Fruit fly (Drosophila melanogaster) whole organism, embryonic: ENCODE measurements around the gene CG16727.

Experiments
- Asciz ChIP-seq: fragments of 200-800 bp; sonication (Bioruptor generic); optimal IDR thresholded peaks from 2 replicates; lab custom pipeline; 2017; ENCODE audit warnings: missing biosample characterization, mild to moderate bottlenecking, missing genetic modification characterization, missing genetic modification reagents
- B-H2 ChIP-seq: fragments of 200-800 bp; sonication (Bioruptor generic); optimal IDR thresholded peaks from 2 replicates; lab custom pipeline; 2018; ENCODE audit warnings: missing biosample characterization, mild to moderate bottlenecking, missing genetic modification characterization
- CG1024 ChIP-seq: fragments of 200-800 bp; sonication (Bioruptor generic); IDR thresholded peaks from 2 replicates; pipeline ENCODE4 v1.3.6; 2022; ENCODE audit warnings: missing biosample characterization, missing genetic modification characterization
- CG10543 ChIP-seq: fragments of 200-800 bp; sonication (Bioruptor generic); optimal IDR thresholded peaks from 3 replicates; lab custom pipeline; 2017; ENCODE audit warnings: missing biosample characterization, mild to moderate bottlenecking, missing genetic modification characterization, moderate library complexity
- CG11093 ChIP-seq: fragments of 200-800 bp; sonication (Bioruptor generic); IDR thresholded peaks from 3 replicates; pipeline ENCODE4 v1.3.6; 2022; ENCODE audit warnings: missing biosample characterization, missing genetic modification characterization
- CG11247 ChIP-seq: fragments of 200-800 bp; sonication (Bioruptor generic); IDR thresholded peaks from 2 replicates; pipeline ENCODE4 v1.3.6; 2022; ENCODE audit warnings: missing biosample characterization, missing genetic modification characterization
- CG11456 ChIP-seq: fragments of 200-800 bp; sonication (Bioruptor generic); IDR thresholded peaks from 3 replicates; pipeline ENCODE4 v1.3.6; 2022; ENCODE audit warnings: missing biosample characterization, missing genetic modification characterization
- CG11504 ChIP-seq: fragments of 200-800 bp; sonication (Bioruptor generic); optimal IDR thresholded peaks from 3 replicates; lab custom pipeline; 2019; ENCODE audit warnings: missing biosample characterization, mild to moderate bottlenecking, missing genetic modification characterization, moderate library complexity
- CG11560 ChIP-seq: fragments of 200-800 bp; sonication (Bioruptor generic); IDR thresholded peaks from 3 replicates; pipeline ENCODE4 v1.3.6; 2022; ENCODE audit warnings: missing biosample characterization, missing genetic modification characterization
- CG13424 ChIP-seq: fragments of 200-800 bp; sonication (Bioruptor generic); optimal IDR thresholded peaks from 2 replicates; lab custom pipeline; 2019; ENCODE audit warnings: missing biosample characterization, mild to moderate bottlenecking, missing genetic modification characterization, moderate library complexity
- CG13624 ChIP-seq: fragments of 200-800 bp; sonication (Bioruptor generic); optimal IDR thresholded peaks from 2 replicates; lab custom pipeline; 2016; ENCODE audit warnings: missing biosample characterization, missing genetic modification characterization
- CG14965 ChIP-seq: fragments of 200-800 bp; sonication (Bioruptor generic); optimal IDR thresholded peaks from 2 replicates; lab custom pipeline; 2016; ENCODE audit warnings: missing biosample characterization, missing genetic modification characterization, borderline replicate concordance
- CG15269 ChIP-seq: fragments of 200-800 bp; sonication (Bioruptor generic); optimal IDR thresholded peaks from 2 replicates; lab custom pipeline; 2018; ENCODE audit warnings: missing biosample characterization, mild to moderate bottlenecking, missing genetic modification characterization, moderate library complexity
- CG1529 ChIP-seq: fragments of 200-800 bp; sonication (Bioruptor generic); optimal IDR thresholded peaks from 3 replicates; lab custom pipeline; 2018; ENCODE audit warnings: missing biosample characterization, missing genetic modification characterization
- CG15514 ChIP-seq: fragments of 200-800 bp; sonication (Bioruptor generic); optimal IDR thresholded peaks from 3 replicates; lab custom pipeline; 2017; ENCODE audit warnings: missing biosample characterization, missing genetic modification characterization, mild to moderate bottlenecking, moderate library complexity, missing genetic modification reagents
- CG16863 ChIP-seq: fragments of 200-800 bp; sonication (Bioruptor generic); optimal IDR thresholded peaks from 3 replicates; lab custom pipeline; 2016; ENCODE audit warnings: missing biosample characterization, missing genetic modification characterization
- CG17186 ChIP-seq: fragments of 200-800 bp; sonication (Bioruptor generic); optimal IDR thresholded peaks from 3 replicates; lab custom pipeline; 2017; ENCODE audit warnings: missing biosample characterization, missing genetic modification reagents, missing genetic modification characterization
- CG17829 ChIP-seq: fragments of 200-800 bp; optimal IDR thresholded peaks from 2 replicates; lab custom pipeline; 2019; ENCODE audit warnings: missing biosample characterization, mild to moderate bottlenecking, missing genetic modification characterization, moderate library complexity
- CG18011 ChIP-seq: fragments of 200-800 bp; sonication (Bioruptor generic); optimal IDR thresholded peaks from 2 replicates; lab custom pipeline; 2017; ENCODE audit warnings: missing biosample characterization, missing genetic modification characterization, mild to moderate bottlenecking, moderate library complexity, missing genotype
- CG2678 ChIP-seq: fragments of 200-800 bp; sonication (Bioruptor generic); optimal IDR thresholded peaks from 3 replicates; lab custom pipeline; 2019; ENCODE audit warnings: missing biosample characterization, mild to moderate bottlenecking, missing genetic modification characterization, moderate library complexity
- CG33213 ChIP-seq: fragments of 200-800 bp; sonication (Bioruptor generic); optimal IDR thresholded peaks from 3 replicates; lab custom pipeline; 2016; ENCODE audit warnings: missing biosample characterization, missing genetic modification characterization
- CG42726 ChIP-seq: fragments of 200-800 bp; sonication (Bioruptor generic); IDR thresholded peaks from 2 replicates; pipeline ENCODE4 v1.3.6; 2022; ENCODE audit warnings: missing biosample characterization, missing genetic modification characterization; ENCODE audit not compliant: partially characterized antibody
- CG43689 ChIP-seq: fragments of 200-800 bp; sonication (Bioruptor generic); IDR thresholded peaks from 2 replicates; pipeline ENCODE4 v1.3.6; 2022; ENCODE audit warnings: missing biosample characterization, missing genetic modification characterization
- CG5953 ChIP-seq: fragments of 200-800 bp; sonication (Bioruptor generic); IDR thresholded peaks from 2 replicates; pipeline ENCODE4 v1.3.6; 2022; ENCODE audit warnings: missing biosample characterization, missing genetic modification characterization
- CG7556 ChIP-seq: fragments of 200-800 bp; sonication (Bioruptor generic); optimal IDR thresholded peaks from 2 replicates; lab custom pipeline; 2017; ENCODE audit warnings: missing biosample characterization, mild to moderate bottlenecking, missing genetic modification characterization
- CG8089 ChIP-seq: fragments of 200-800 bp; sonication (Bioruptor generic); optimal IDR thresholded peaks from 3 replicates; lab custom pipeline; 2016; ENCODE audit warnings: missing biosample characterization, missing genetic modification characterization
- CG9437 ChIP-seq: fragments of 200-800 bp; sonication (Bioruptor generic); optimal IDR thresholded peaks from 2 replicates; lab custom pipeline; 2018; ENCODE audit warnings: missing biosample characterization, mild to moderate bottlenecking, missing genetic modification characterization
- CoRest ChIP-seq: fragments of 200-800 bp; sonication (Bioruptor generic); optimal IDR thresholded peaks from 3 replicates; lab custom pipeline; 2018; ENCODE audit warnings: missing biosample characterization, mild to moderate bottlenecking, missing genetic modification characterization, moderate library complexity
- Dfd ChIP-seq, 2 experiments: fragments of >200 bp; optimal IDR thresholded peaks; 2 replicates each; lab custom pipeline; 2017; ENCODE audit warnings: missing biosample characterization in 2 of 2, missing genetic modification characterization in 2 of 2
- Drgx ChIP-seq: fragments of 200-800 bp; sonication (Bioruptor generic); IDR thresholded peaks from 2 replicates; pipeline ENCODE4 v1.3.6; 2022; ENCODE audit warnings: missing biosample characterization, missing genetic modification characterization
- E2f1 ChIP-seq: fragments of 200-800 bp; sonication (Bioruptor generic); IDR thresholded peaks from 2 replicates; pipeline ENCODE4 v1.3.6; 2022; ENCODE audit warnings: missing biosample characterization, missing genetic modification characterization
- HmgZ ChIP-seq: fragments of 200-800 bp; sonication (Bioruptor generic); optimal IDR thresholded peaks from 2 replicates; lab custom pipeline; 2018; ENCODE audit warnings: missing biosample characterization, mild to moderate bottlenecking, missing genetic modification characterization
- Jarid2 ChIP-seq: fragments of 200-800 bp; sonication (Bioruptor generic); optimal IDR thresholded peaks from 3 replicates; lab custom pipeline; 2017; ENCODE audit warnings: mild to moderate bottlenecking, missing biosample characterization, missing genetic modification reagents, missing genetic modification characterization
- Med ChIP-seq: fragments of 200-800 bp; sonication (Bioruptor generic); peaks from one replicate; lab custom pipeline; 2016; ENCODE audit warnings: missing biosample characterization, missing genetic modification characterization, mild to moderate bottlenecking, inconsistent platforms, moderate library complexity
- Meics ChIP-seq: fragments of 200-800 bp; sonication (Bioruptor generic); optimal IDR thresholded peaks from 2 replicates; lab custom pipeline; 2017; ENCODE audit warnings: missing biosample characterization, mild to moderate bottlenecking, missing genetic modification characterization
- ac ChIP-seq: fragments of 200-800 bp; sonication (Bioruptor generic); optimal IDR thresholded peaks from 3 replicates; lab custom pipeline; 2017; ENCODE audit warnings: missing biosample characterization, mild to moderate bottlenecking, missing genetic modification characterization
- cas ChIP-seq: fragments of 200-800 bp; sonication (Bioruptor generic); IDR thresholded peaks from 2 replicates; pipeline ENCODE4 v1.3.6; 2022; ENCODE audit warnings: missing biosample characterization, missing genetic modification characterization
- chinmo ChIP-seq: fragments of 200-800 bp; sonication (Bioruptor generic); IDR thresholded peaks from 4 replicates; pipeline ENCODE4 v1.3.6; 2022; ENCODE audit warnings: missing biosample characterization, missing genetic modification characterization; ENCODE audit not compliant: partially characterized antibody
- chn ChIP-seq: fragments of 200-800 bp; sonication (Bioruptor generic); optimal IDR thresholded peaks from 2 replicates; lab custom pipeline; 2016; ENCODE audit warnings: missing biosample characterization, missing genetic modification characterization
- croc ChIP-seq: fragments of 200-800 bp; sonication (Bioruptor generic); conservative IDR thresholded peaks from 3 replicates; pipeline ENCODE4 v1.3.6; 2022; ENCODE audit warnings: missing biosample characterization, missing genetic modification characterization
- fru ChIP-seq: fragments of >200 bp; optimal IDR thresholded peaks from 2 replicates; lab custom pipeline; 2017
- gsb-n ChIP-seq: fragments of 200-800 bp; sonication (Bioruptor generic); optimal IDR thresholded peaks from 3 replicates; lab custom pipeline; 2018; ENCODE audit warnings: missing biosample characterization, mild to moderate bottlenecking, missing genetic modification characterization
- ham ChIP-seq: fragments of 200-800 bp; sonication (Bioruptor generic); IDR thresholded peaks from 2 replicates; pipeline ENCODE4 v1.3.6; 2022; ENCODE audit warnings: missing biosample characterization, missing genetic modification characterization
- her ChIP-seq: fragments of 200-800 bp; sonication (Bioruptor generic); optimal IDR thresholded peaks from 2 replicates; lab custom pipeline; 2016; ENCODE audit warnings: missing biosample characterization, missing genetic modification characterization
- kni ChIP-seq: fragments of 200-800 bp; sonication (Bioruptor generic); optimal IDR thresholded peaks from 3 replicates; lab custom pipeline; 2017; ENCODE audit warnings: mild to moderate bottlenecking, missing biosample characterization, missing genetic modification reagents, missing genetic modification characterization
- mirr ChIP-seq: fragments of 200-800 bp; sonication (Bioruptor generic); optimal IDR thresholded peaks from 3 replicates; lab custom pipeline; 2018; ENCODE audit warnings: missing biosample characterization, mild to moderate bottlenecking, missing genetic modification characterization
- org-1 ChIP-seq: fragments of 200-800 bp; sonication (Bioruptor generic); optimal IDR thresholded peaks from 2 replicates; lab custom pipeline; 2017; ENCODE audit warnings: missing biosample characterization, missing genetic modification characterization
- salm ChIP-seq: fragments of 200-800 bp; sonication (Bioruptor generic); optimal IDR thresholded peaks from 2 replicates; lab custom pipeline; 2018; ENCODE audit warnings: missing biosample characterization, mild to moderate bottlenecking, missing genetic modification characterization
- sens-2 ChIP-seq: fragments of 200-800 bp; sonication (Bioruptor generic); IDR thresholded peaks from 2 replicates; pipeline ENCODE4 v1.3.6; 2022; ENCODE audit warnings: missing biosample characterization, missing genetic modification characterization
- sob ChIP-seq: fragments of 200-800 bp; sonication (Bioruptor generic); IDR thresholded peaks from 2 replicates; pipeline ENCODE4 v1.3.6; 2022; ENCODE audit warnings: missing biosample characterization, missing genetic modification characterization
- sr ChIP-seq: fragments of 200-800 bp; sonication (Bioruptor generic); IDR thresholded peaks from 3 replicates; pipeline ENCODE4 v1.3.6; 2022; ENCODE audit warnings: missing biosample characterization, missing genetic modification characterization

Gene CG16727

DNA sequence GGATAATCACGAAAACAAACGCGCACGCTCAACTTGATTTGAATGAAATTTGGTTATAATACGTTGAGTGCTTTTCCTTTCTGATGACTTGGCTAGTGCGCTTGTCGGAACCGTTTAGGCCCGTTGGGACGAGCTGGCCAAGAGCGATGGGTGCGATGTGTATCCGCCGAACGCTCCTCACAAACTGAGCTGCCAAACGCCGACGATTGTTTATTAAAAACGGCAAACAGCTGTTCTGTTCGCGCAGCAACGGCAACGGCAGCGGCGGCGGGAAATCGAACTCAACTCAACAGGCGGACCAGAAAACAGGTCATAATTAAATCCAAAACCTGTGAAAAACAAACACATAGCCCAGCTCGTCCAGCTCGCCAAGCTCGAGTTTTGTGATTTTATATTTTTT lies 7.8 kb downstream of the CG16727 start (continued):
- TF ChIP-seq CG9437 (GFP tag; lab: Kevin White, UChicago) (no peak), croc (GFP tag; lab: Robert Waterston, UW) (no peak), CG10543 (GFP tag; lab: Kevin White, UChicago) (peak; percentile 90), CG17829 (tag; lab: Kevin White, UChicago) (no peak), CG13624 (GFP tag; lab: Kevin White, UChicago) (peak; percentile 21), Asciz (GFP tag; lab: Kevin White, UChicago) (no peak), CG8089 (no peak), Med (GFP tag; lab: Kevin White, UChicago) (peak; percentile 83), CG5953 (no peak), mirr (GFP tag; lab: Kevin White, UChicago) (peak; percentile 54), CG11247 (GFP tag; lab: Robert Waterston, UW) (no peak), CG15514 (GFP tag; lab: Kevin White, UChicago) (peak; percentile 44), CG11093 (GFP tag; lab: Robert Waterston, UW) (no peak), gsb-n (tag; lab: Kevin White, UChicago) (no peak), CG33213 (GFP tag; lab: Kevin White, UChicago) (no peak), CG11504 (tag; lab: Kevin White, UChicago) (no peak), sob (GFP tag; lab: Robert Waterston, UW) (peak; percentile 20; the same call in 1 of the 2 replicates), CG43689 (no peak), her (peak; percentile 35), CG11560 (tag; lab: Robert Waterston, UW) (no peak), sr (peak; percentile 12; the same call in 1 of the 3 replicates), org-1 (no peak), Drgx (GFP tag; lab: Robert Waterston, UW) (no peak), CG16863 (GFP tag; lab: Kevin White, UChicago) (no peak), CG15269 (tag; lab: Kevin White, UChicago) (peak; percentile 38), cas (0 out of 2 replicates have a peak, but pooled peaks have one; percentile 9), CoRest (no peak), CG7556 (no peak), fru (lab: Kevin White, UChicago) (no peak), CG13424 (tag; lab: Kevin White, UChicago) (no peak), CG14965 (no peak), ac (GFP tag; lab: Kevin White, UChicago) (no peak), chinmo (GFP tag; lab: Robert Waterston, UW) (peak; percentile 90; the same call in 3 of the 4 replicates), CG42726 (GFP tag; lab: Robert Waterston, UW) (no peak), Jarid2 (GFP tag; lab: Kevin White, UChicago) (peak; percentile 73), HmgZ (no peak), CG1529 (no peak), B-H2 (GFP tag; lab: Kevin White, UChicago) (peak; percentile 53), Meics (peak; percentile 37), CG1024 (GFP tag; lab: Robert Waterston, UW) (no peak), CG17186 (GFP tag; lab: Kevin White, UChicago) (no peak), CG18011 (GFP tag; lab: Kevin White, UChicago) (no peak), sens-2 (GFP tag; lab: Robert Waterston, UW) (0 out of 2 replicates have a peak, but pooled peaks have one; percentile 8), CG11456 (GFP tag; lab: Robert Waterston, UW) (0 out of 3 replicates have a peak, but pooled peaks have one; percentile 16), CG2678 (tag; lab: Kevin White, UChicago) (peak; percentile 1), kni (GFP tag; lab: Kevin White, UChicago) (no peak), ham (GFP tag; lab: Robert Waterston, UW) (no peak), chn (GFP tag; lab: Kevin White, UChicago) (no peak), E2f1 (GFP tag; lab: Robert Waterston, UW) (no peak), salm (tag; lab: Kevin White, UChicago) (no peak), Dfd (GFP tag; optimal IDR thresholded peaks at IDR 0.05; lab: Kevin White, UChicago) (no peak)
